Fruit fly (Drosophila melanogaster) whole organism, prepupa: Measurements from ENCODE around the gene CG5958.

Source experiments
- Blimp-1 ChIP-seq: fragments of 200-800 bp; sonication (Bioruptor generic); optimal IDR thresholded peaks from 3 replicates; lab custom pipeline; 2017; ENCODE audit warnings: missing biosample characterization, missing genetic modification characterization, mild to moderate bottlenecking, moderate library complexity, missing genetic modification reagents
- CG10631 ChIP-seq: fragments of 200-800 bp; sonication (Bioruptor generic); optimal IDR thresholded peaks from 2 replicates; lab custom pipeline; 2016; ENCODE audit warnings: missing biosample characterization, missing genetic modification characterization
- CG10669 ChIP-seq: fragments of 200-800 bp; sonication (Bioruptor generic); optimal IDR thresholded peaks from 3 replicates; lab custom pipeline; 2018; ENCODE audit warnings: missing biosample characterization, mild to moderate bottlenecking, missing genetic modification characterization, moderate library complexity
- CG11294 ChIP-seq: fragments of 200-800 bp; sonication (Bioruptor generic); IDR thresholded peaks from 2 replicates; pipeline ENCODE4 v1.3.6; 2022; ENCODE audit warnings: missing biosample characterization, missing genetic modification characterization
- CG15336 ChIP-seq: fragments of 200-800 bp; sonication (Bioruptor generic); IDR thresholded peaks from 2 replicates; pipeline ENCODE4 v1.3.6; 2022; ENCODE audit warnings: missing biosample characterization, missing genetic modification characterization
- CG1621 ChIP-seq: fragments of 200-800 bp; sonication (Bioruptor generic); optimal IDR thresholded peaks from 3 replicates; lab custom pipeline; 2018; ENCODE audit warnings: missing biosample characterization, mild to moderate bottlenecking, missing genetic modification characterization
- CG3032 ChIP-seq: fragments of 200-800 bp; optimal IDR thresholded peaks from 2 replicates; lab custom pipeline; 2019; ENCODE audit warnings: missing biosample characterization, mild to moderate bottlenecking, missing genetic modification characterization, moderate library complexity
- CG32006 ChIP-seq: fragments of 200-800 bp; sonication (Bioruptor generic); optimal IDR thresholded peaks from 3 replicates; lab custom pipeline; 2017; ENCODE audit warnings: missing biosample characterization, mild to moderate bottlenecking, missing genetic modification characterization
- CG34406 ChIP-seq: fragments of 200-800 bp; sonication (Bioruptor generic); optimal IDR thresholded peaks from 3 replicates; lab custom pipeline; 2016; ENCODE audit warnings: missing biosample characterization, missing genetic modification characterization
- CG6163 ChIP-seq: fragments of 200-800 bp; sonication (Bioruptor generic); IDR thresholded peaks from 3 replicates; pipeline ENCODE4 v1.3.6; 2022; ENCODE audit warnings: missing biosample characterization, missing genetic modification characterization
- CG6276 ChIP-seq: fragments of 200-800 bp; sonication (Bioruptor generic); optimal IDR thresholded peaks from 2 replicates; lab custom pipeline; 2017; ENCODE audit warnings: missing biosample characterization, mild to moderate bottlenecking, missing genetic modification characterization
- CG6792 ChIP-seq: fragments of 200-800 bp; sonication (Bioruptor generic); optimal IDR thresholded peaks from 3 replicates; lab custom pipeline; 2016; ENCODE audit warnings: missing biosample characterization, missing genetic modification characterization
- CG6808 ChIP-seq: fragments of 200-800 bp; sonication (Bioruptor generic); optimal IDR thresholded peaks from 3 replicates; lab custom pipeline; 2017; ENCODE audit warnings: missing biosample characterization, missing genetic modification characterization, mild to moderate bottlenecking, moderate library complexity, missing genetic modification reagents
- CG6854 ChIP-seq: fragments of 200-800 bp; sonication (Bioruptor generic); optimal IDR thresholded peaks from 2 replicates; lab custom pipeline; 2017; ENCODE audit warnings: missing biosample characterization, mild to moderate bottlenecking, missing genetic modification characterization
- CG7368 ChIP-seq: fragments of 200-800 bp; sonication (Bioruptor generic); optimal IDR thresholded peaks from 3 replicates; lab custom pipeline; 2016; ENCODE audit warnings: missing biosample characterization, missing genetic modification characterization
- CG8119 ChIP-seq: fragments of 200-800 bp; sonication (Bioruptor generic); IDR thresholded peaks from 3 replicates; pipeline ENCODE4 v1.3.6; 2022; ENCODE audit warnings: missing biosample characterization, missing genetic modification characterization
- CG8319 ChIP-seq: fragments of 200-800 bp; sonication (Bioruptor generic); optimal IDR thresholded peaks from 3 replicates; lab custom pipeline; 2016; ENCODE audit warnings: missing biosample characterization, missing genetic modification characterization
- CG8632 ChIP-seq: fragments of 200-800 bp; sonication (Bioruptor generic); optimal IDR thresholded peaks from 3 replicates; lab custom pipeline; 2016; ENCODE audit warnings: missing biosample characterization, missing genetic modification characterization
- CG9139 ChIP-seq: fragments of 200-800 bp; sonication (Bioruptor generic); optimal IDR thresholded peaks from 3 replicates; lab custom pipeline; 2017; ENCODE audit warnings: missing biosample characterization, mild to moderate bottlenecking, missing genetic modification characterization
- Eip75B ChIP-seq: fragments of 200-800 bp; sonication (Bioruptor generic); optimal IDR thresholded peaks from 3 replicates; lab custom pipeline; 2016; ENCODE audit warnings: missing biosample characterization, missing genetic modification characterization
- Ets96B ChIP-seq: fragments of 200-800 bp; optimal IDR thresholded peaks from 2 replicates; lab custom pipeline; 2019; ENCODE audit warnings: missing biosample characterization, mild to moderate bottlenecking, missing genetic modification characterization, moderate library complexity
- Hr38 ChIP-seq: sonication (Bioruptor generic); optimal IDR thresholded peaks from 2 replicates; lab custom pipeline; 2016; ENCODE audit warnings: missing biosample characterization, missing genetic modification characterization
- Hr39 ChIP-seq: fragments of 200-800 bp; sonication (Bioruptor generic); optimal IDR thresholded peaks from 2 replicates; lab custom pipeline; 2016; ENCODE audit warnings: missing biosample characterization, missing genetic modification characterization
- Hr4 ChIP-seq: fragments of 200-800 bp; sonication (Bioruptor generic); optimal IDR thresholded peaks from 3 replicates; lab custom pipeline; 2016; ENCODE audit warnings: missing biosample characterization, missing genetic modification characterization
- Smox ChIP-seq: fragments of 200-800 bp; sonication (Bioruptor generic); optimal IDR thresholded peaks from 3 replicates; lab custom pipeline; 2016; ENCODE audit warnings: missing biosample characterization, missing genetic modification characterization
- Sox102F ChIP-seq: fragments of 200-800 bp; sonication (Bioruptor generic); optimal IDR thresholded peaks from 2 replicates; lab custom pipeline; 2016; ENCODE audit warnings: missing biosample characterization, mild to moderate bottlenecking, missing genetic modification characterization
- Sox14 ChIP-seq: fragments of 200-800 bp; sonication (Bioruptor generic); optimal IDR thresholded peaks from 3 replicates; lab custom pipeline; 2016; ENCODE audit warnings: missing biosample characterization, missing genetic modification characterization
- achi ChIP-seq: fragments of 200-800 bp; sonication (Bioruptor generic); optimal IDR thresholded peaks from 3 replicates; lab custom pipeline; 2016; ENCODE audit warnings: missing biosample characterization, missing genetic modification characterization
- cyc ChIP-seq: fragments of 200-800 bp; sonication (Bioruptor generic); optimal IDR thresholded peaks from 3 replicates; lab custom pipeline; 2016; ENCODE audit warnings: missing biosample characterization, missing genetic modification characterization
- dsx ChIP-seq: fragments of 200-800 bp; optimal IDR thresholded peaks from 3 replicates; lab custom pipeline; 2019; ENCODE audit warnings: missing biosample characterization, mild to moderate bottlenecking, missing genetic modification characterization, moderate library complexity; ENCODE audit not compliant: poor library complexity, severe bottlenecking
- eg ChIP-seq: fragments of 200-800 bp; sonication (Bioruptor generic); IDR thresholded peaks from 3 replicates; pipeline ENCODE4 v1.3.6; 2022; ENCODE audit warnings: missing biosample characterization, missing genetic modification characterization
- fd59A ChIP-seq: fragments of 200-800 bp; sonication (Bioruptor generic); optimal IDR thresholded peaks from 2 replicates; lab custom pipeline; 2017; ENCODE audit warnings: missing biosample characterization, mild to moderate bottlenecking, missing genetic modification characterization, missing genetic modification reagents
- fd85E ChIP-seq: fragments of 200-800 bp; sonication (Bioruptor generic); optimal IDR thresholded peaks from 3 replicates; lab custom pipeline; 2016; ENCODE audit warnings: missing biosample characterization, missing genetic modification characterization
- fkh ChIP-seq: fragments of 200-800 bp; sonication (Bioruptor generic); optimal IDR thresholded peaks from 3 replicates; lab custom pipeline; 2017; ENCODE audit warnings: missing biosample characterization, mild to moderate bottlenecking, missing genetic modification characterization, moderate library complexity
- lz ChIP-seq: fragments of 200-800 bp; sonication (Bioruptor generic); optimal IDR thresholded peaks from 3 replicates; lab custom pipeline; 2016; ENCODE audit warnings: missing biosample characterization, missing genetic modification characterization
- net ChIP-seq: fragments of 200-800 bp; sonication (Bioruptor generic); optimal IDR thresholded peaks from 3 replicates; lab custom pipeline; 2016; ENCODE audit warnings: missing biosample characterization, missing genetic modification characterization
- pdm3 ChIP-seq: fragments of 200-800 bp; sonication (Bioruptor generic); optimal IDR thresholded peaks from 3 replicates; lab custom pipeline; 2016; ENCODE audit warnings: missing biosample characterization, missing genetic modification characterization
- salr ChIP-seq, 2 experiments: fragments of 200-800 bp; sonication (Bioruptor generic); optimal IDR thresholded peaks; 3 replicates each; lab custom pipeline; 2016 to 2018; ENCODE audit warnings: missing biosample characterization in 2 of 2, missing genetic modification characterization in 2 of 2, mild to moderate bottlenecking in 1 of 2
- spab ChIP-seq: fragments of 200-800 bp; sonication (Bioruptor generic); optimal IDR thresholded peaks from 2 replicates; lab custom pipeline; 2017; ENCODE audit warnings: missing biosample characterization, mild to moderate bottlenecking, missing genetic modification characterization, missing genetic modification reagents
- ss ChIP-seq, 2 experiments: fragments of 200-800 bp; sonication (Bioruptor generic); optimal IDR thresholded peaks; 2 replicates in 1 of 2; 3 replicates in 1 of 2; lab custom pipeline; 2017 to 2018; ENCODE audit warnings: mild to moderate bottlenecking in 2 of 2, missing biosample characterization in 2 of 2, missing genetic modification characterization in 2 of 2, moderate library complexity in 1 of 2
- svp ChIP-seq: fragments of 200-800 bp; sonication (Bioruptor generic); peaks from one replicate; lab custom pipeline; 2016; ENCODE audit warnings: missing biosample characterization, missing genetic modification characterization

Gene CG5958

dm6 chr2L:7401627-7402026, 31.7 kb downstream of the CG5958 start:
- TF ChIP-seq CG6163 (no peak), CG8119 (GFP tag; lab: Robert Waterston, UW) (peak; percentile 53; the same call in 2 of the 3 replicates), spab (no peak), svp (peak; percentile 55), eg (GFP tag; lab: Robert Waterston, UW) (peak; percentile 71; the same call in 2 of the 3 replicates), Ets96B (tag; lab: Kevin White, UChicago) (no peak), CG6792 (GFP tag; lab: Kevin White, UChicago) (no peak), fkh (peak; percentile 76), CG15336 (GFP tag; lab: Robert Waterston, UW) (peak; percentile 60; the same call in 1 of the 2 replicates), Hr4 (GFP tag; lab: Kevin White, UChicago) (peak; percentile 53)

- TF ChIP-seq CG3032 (tag; lab: Kevin White, UChicago) (no peak), ss (GFP tag; optimal IDR thresholded peaks at IDR 0.05; lab: Kevin White, UChicago) (no peak), Hr4 (GFP tag; lab: Kevin White, UChicago) (no peak), CG6808 (no peak), eg (GFP tag; lab: Robert Waterston, UW) (no peak), svp (no peak), fkh (no peak), fd85E (GFP tag; lab: Kevin White, UChicago) (no peak), salr (GFP tag; optimal IDR thresholded peaks at IDR 0.05; lab: Kevin White, UChicago) (no peak), CG10669 (GFP tag; lab: Kevin White, UChicago) (no peak), Hr38 (GFP tag; lab: Kevin White, UChicago) (no peak), Eip75B (no peak), CG10631 (GFP tag; lab: Kevin White, UChicago) (no peak), CG8632 (no peak), pdm3 (GFP tag; lab: Kevin White, UChicago) (no peak), CG6792 (GFP tag; lab: Kevin White, UChicago) (no peak), Sox102F (no peak)
- TF ChIP-seq, all 60 proteins: peak for 0
These were observed 32.3 kb downstream of the CG5958 start, which contains the start of gene CG5171 for dm6 chr2L:7401025-7401424. CG5171 (plus strand) TSS chr2L:7401335.

dm6 chr2L:7398528-7398927, 34.8 kb downstream of the CG5958 start, which contains the start of gene CG5160:
CG5160 (minus strand) TSS chr2L:7398750.
- TF ChIP-seq lz (GFP tag; lab: Kevin White, UChicago) (no peak), CG8119 (GFP tag; lab: Robert Waterston, UW) (no peak), net (GFP tag; lab: Kevin White, UChicago) (no peak), achi (no peak), Hr4 (GFP tag; lab: Kevin White, UChicago) (no peak), fd85E (GFP tag; lab: Kevin White, UChicago) (no peak)

- TF ChIP-seq net (GFP tag; lab: Kevin White, UChicago) (no peak), salr (GFP tag; optimal IDR thresholded peaks at IDR 0.05; lab: Kevin White, UChicago) (no peak), fd59A (no peak), Ets96B (tag; lab: Kevin White, UChicago) (no peak), Eip75B (no peak)
These were observed 35.6 kb downstream of the CG5958 start for dm6 chr2L:7397746-7398145.

dm6 chr2L:7396962-7397361, 36.4 kb downstream of the CG5958 start:
- TF ChIP-seq Blimp-1 (GFP tag; lab: Kevin White, UChicago) (peak; percentile 23), CG8632 (peak; percentile 53), net (GFP tag; lab: Kevin White, UChicago) (peak; percentile 65), Smox (GFP tag; lab: Kevin White, UChicago) (peak; percentile 66), CG8119 (GFP tag; lab: Robert Waterston, UW) (peak; percentile 58; the same call in 2 of the 3 replicates), CG6808 (peak; percentile 77), CG9139 (GFP tag; lab: Kevin White, UChicago) (peak; percentile 54), CG8319 (GFP tag; lab: Kevin White, UChicago) (peak; percentile 78), CG1621 (tag; lab: Kevin White, UChicago) (peak; percentile 58), CG11294 (peak; percentile 74; the same call in 1 of the 2 replicates), CG6163 (no peak; the same call in 2 of the 3 replicates), dsx (GFP tag; lab: Kevin White, UChicago) (peak; percentile 61), CG6276 (GFP tag; lab: Kevin White, UChicago) (peak; percentile 52), Sox102F (peak; percentile 73), CG32006 (GFP tag; lab: Kevin White, UChicago) (peak; percentile 53), CG7368 (GFP tag; lab: Kevin White, UChicago) (peak; percentile 71), fd85E (GFP tag; lab: Kevin White, UChicago) (peak; percentile 32), eg (GFP tag; lab: Robert Waterston, UW) (peak; percentile 79), pdm3 (GFP tag; lab: Kevin White, UChicago) (peak; percentile 79), CG6854 (peak; percentile 9), achi (peak; percentile 73), cyc (GFP tag; lab: Kevin White, UChicago) (peak; percentile 62), Sox14 (peak; percentile 74), CG34406 (peak; percentile 62), Hr39 (GFP tag; lab: Kevin White, UChicago) (peak; percentile 68)
